Fruit fly (Drosophila melanogaster) whole organism, embryonic: ENCODE data around the gene ssp3.

ENCODE experiments used
- Antp ChIP-seq: fragments of 200-800 bp; sonication (Bioruptor generic); optimal IDR thresholded peaks from 3 replicates; lab custom pipeline; 2016; ENCODE audit warnings: missing biosample characterization, missing genetic modification characterization
- Atf3 ChIP-seq: fragments of 200-800 bp; sonication (Bioruptor generic); optimal IDR thresholded peaks from 3 replicates; lab custom pipeline; 2016; ENCODE audit warnings: missing biosample characterization, missing genetic modification characterization
- Awh ChIP-seq: fragments of 200-800 bp; sonication (Bioruptor generic); IDR thresholded peaks from 2 replicates; pipeline ENCODE4, ENCODE4 v1.3.6; 2022; ENCODE audit warnings: missing biosample characterization, missing genetic modification characterization
- BEAF-32 ChIP-seq: fragments of 200-800 bp; sonication (Bioruptor generic); optimal IDR thresholded peaks from 3 replicates; lab custom pipeline; 2017; ENCODE audit warnings: missing biosample characterization, missing genetic modification characterization, mild to moderate bottlenecking, moderate library complexity, missing genetic modification reagents
- Bdp1 ChIP-seq: fragments of 200-800 bp; sonication (Bioruptor generic); optimal IDR thresholded peaks from 3 replicates; lab custom pipeline; 2016; ENCODE audit warnings: missing biosample characterization, missing genetic modification characterization
- Bgb ChIP-seq: fragments of 200-800 bp; sonication (Bioruptor generic); IDR thresholded peaks from 2 replicates; pipeline ENCODE4 v1.3.6; 2022; ENCODE audit warnings: missing biosample characterization, missing genetic modification characterization; ENCODE audit not compliant: partially characterized antibody
- CG10274 ChIP-seq: fragments of 200-800 bp; sonication (Bioruptor generic); optimal IDR thresholded peaks from 3 replicates; lab custom pipeline; 2017; ENCODE audit warnings: missing biosample characterization, mild to moderate bottlenecking, missing genetic modification characterization
- CG10321 ChIP-seq: fragments of 200-800 bp; sonication (Bioruptor generic); IDR thresholded peaks from 2 replicates; pipeline ENCODE4 v1.3.6; 2022; ENCODE audit warnings: missing biosample characterization, missing genetic modification characterization
- CG10366 ChIP-seq: fragments of 200-800 bp; sonication (Bioruptor generic); IDR thresholded peaks from 2 replicates; pipeline ENCODE4 v1.3.6; 2022; ENCODE audit warnings: missing biosample characterization, missing genetic modification characterization
- CG10462 ChIP-seq: fragments of 200-800 bp; sonication (Bioruptor generic); optimal IDR thresholded peaks from 2 replicates; lab custom pipeline; 2016; ENCODE audit warnings: missing biosample characterization, missing genetic modification characterization
- CG12104 ChIP-seq: fragments of 200-800 bp; sonication (Bioruptor generic); optimal IDR thresholded peaks from 3 replicates; lab custom pipeline; 2016; ENCODE audit warnings: missing biosample characterization, missing genetic modification characterization
- CG13287 ChIP-seq: fragments of 200-800 bp; sonication (Bioruptor generic); IDR thresholded peaks from 2 replicates; pipeline ENCODE4 v1.3.6; 2022; ENCODE audit warnings: missing biosample characterization, missing genetic modification characterization; ENCODE audit not compliant: partially characterized antibody
- CG13894 ChIP-seq: fragments of 200-800 bp; sonication (Bioruptor generic); optimal IDR thresholded peaks from 3 replicates; lab custom pipeline; 2018; ENCODE audit warnings: missing biosample characterization, mild to moderate bottlenecking, missing genetic modification characterization, moderate library complexity
- CG14050 ChIP-seq: fragments of 200-800 bp; sonication (Bioruptor generic); IDR thresholded peaks from 3 replicates; pipeline ENCODE4 v1.3.6; 2022; ENCODE audit warnings: missing biosample characterization, missing genetic modification characterization
- CG15011 ChIP-seq: fragments of 200-800 bp; sonication (Bioruptor generic); optimal IDR thresholded peaks from 3 replicates; lab custom pipeline; 2018; ENCODE audit warnings: missing biosample characterization, mild to moderate bottlenecking, missing genetic modification characterization
- CG1529 ChIP-seq: fragments of 200-800 bp; sonication (Bioruptor generic); optimal IDR thresholded peaks from 3 replicates; lab custom pipeline; 2018; ENCODE audit warnings: missing biosample characterization, missing genetic modification characterization
- CG1603 ChIP-seq: fragments of 200-800 bp; sonication (Bioruptor generic); optimal IDR thresholded peaks from 2 replicates; lab custom pipeline; 2019; ENCODE audit warnings: missing biosample characterization, mild to moderate bottlenecking, missing genetic modification characterization, moderate library complexity
- CG16813 ChIP-seq: fragments of 200-800 bp; sonication (Bioruptor generic); IDR thresholded peaks from 3 replicates; pipeline ENCODE4 v1.3.6; 2022; ENCODE audit warnings: missing biosample characterization, missing genetic modification characterization; ENCODE audit not compliant: partially characterized antibody
- CG17361 ChIP-seq: fragments of 200-800 bp; sonication (Bioruptor generic); IDR thresholded peaks from 3 replicates; pipeline ENCODE4 v1.3.6; 2022; ENCODE audit warnings: missing biosample characterization, missing genetic modification characterization
- CG2199 ChIP-seq: fragments of 200-800 bp; sonication (Bioruptor generic); IDR thresholded peaks from 3 replicates; pipeline ENCODE4 v1.3.6; 2022; ENCODE audit warnings: missing biosample characterization, missing genetic modification characterization
- CG2678 ChIP-seq: fragments of 200-800 bp; sonication (Bioruptor generic); optimal IDR thresholded peaks from 3 replicates; lab custom pipeline; 2019; ENCODE audit warnings: missing biosample characterization, mild to moderate bottlenecking, missing genetic modification characterization, moderate library complexity
- CG30403 ChIP-seq: fragments of 200-800 bp; sonication (Bioruptor generic); optimal IDR thresholded peaks from 3 replicates; lab custom pipeline; 2016; ENCODE audit warnings: missing biosample characterization, missing genetic modification characterization
- CG31441 ChIP-seq: fragments of 200-800 bp; sonication (Bioruptor generic); IDR thresholded peaks from 2 replicates; pipeline ENCODE4 v1.3.6; 2022; ENCODE audit warnings: missing biosample characterization, missing genetic modification characterization
- CG43689 ChIP-seq: fragments of 200-800 bp; sonication (Bioruptor generic); IDR thresholded peaks from 2 replicates; pipeline ENCODE4 v1.3.6; 2022; ENCODE audit warnings: missing biosample characterization, missing genetic modification characterization
- CG8478 ChIP-seq: fragments of >200 bp; optimal IDR thresholded peaks from 2 replicates; lab custom pipeline; 2018
- Camta ChIP-seq: fragments of 200-800 bp; sonication (Bioruptor generic); optimal IDR thresholded peaks from 2 replicates; lab custom pipeline; 2016; ENCODE audit warnings: missing biosample characterization, missing genetic modification characterization
- D19A ChIP-seq: fragments of 200-800 bp; optimal IDR thresholded peaks from 3 replicates; lab custom pipeline; 2019; ENCODE audit warnings: missing biosample characterization, mild to moderate bottlenecking, missing genetic modification characterization, moderate library complexity
- Drgx ChIP-seq: fragments of 200-800 bp; sonication (Bioruptor generic); IDR thresholded peaks from 2 replicates; pipeline ENCODE4 v1.3.6; 2022; ENCODE audit warnings: missing biosample characterization, missing genetic modification characterization
- Fer1 ChIP-seq: fragments of 200-800 bp; sonication (Bioruptor generic); optimal IDR thresholded peaks from 2 replicates; lab custom pipeline; 2017; ENCODE audit warnings: missing biosample characterization, mild to moderate bottlenecking, missing genetic modification characterization
- Hr39 ChIP-seq: fragments of >200 bp; optimal IDR thresholded peaks from 2 replicates; lab custom pipeline; 2017
- Jarid2 ChIP-seq: fragments of 200-800 bp; sonication (Bioruptor generic); optimal IDR thresholded peaks from 3 replicates; lab custom pipeline; 2017; ENCODE audit warnings: mild to moderate bottlenecking, missing biosample characterization, missing genetic modification reagents, missing genetic modification characterization
- MTF-1 ChIP-seq: fragments of 200-800 bp; sonication (Bioruptor generic); optimal IDR thresholded peaks from 2 replicates; lab custom pipeline; 2018; ENCODE audit warnings: missing biosample characterization, mild to moderate bottlenecking, missing genetic modification characterization, borderline replicate concordance
- Myb ChIP-seq: fragments of 200-800 bp; sonication (Bioruptor generic); optimal IDR thresholded peaks from 2 replicates; lab custom pipeline; 2016; ENCODE audit warnings: missing biosample characterization, missing genetic modification characterization
- Nf-YA ChIP-seq: fragments of 200-800 bp; sonication (Bioruptor generic); IDR thresholded peaks from 2 replicates; pipeline ENCODE4 v1.3.6; 2022; ENCODE audit warnings: missing biosample characterization, missing genetic modification characterization
- NfI ChIP-seq: fragments of 200-800 bp; sonication (Bioruptor generic); optimal IDR thresholded peaks from 3 replicates; lab custom pipeline; 2018; ENCODE audit warnings: missing biosample characterization, mild to moderate bottlenecking, missing genetic modification characterization, moderate library complexity
- Oaz ChIP-seq: fragments of 200-800 bp; sonication (Bioruptor generic); IDR thresholded peaks from 2 replicates; pipeline ENCODE4 v1.3.6; 2022; ENCODE audit warnings: missing biosample characterization, missing genetic modification characterization
- Scr ChIP-seq: fragments of 200-800 bp; sonication (Bioruptor generic); IDR thresholded peaks from 2 replicates; pipeline ENCODE4 v1.3.6; 2022; ENCODE audit warnings: missing biosample characterization, missing genetic modification characterization; ENCODE audit not compliant: partially characterized antibody
- Stat92E ChIP-seq, 3 experiments: fragments of >200 bp in 2 of 3; fragments of 200-800 bp in 1 of 3; sonication (Bioruptor generic) in 1 of 3; optimal IDR thresholded peaks; 2 replicates each; lab custom pipeline; 2017 to 2019; ENCODE audit warnings: missing biosample characterization in 3 of 3, missing genetic modification characterization in 3 of 3, mild to moderate bottlenecking in 1 of 3, moderate library complexity in 1 of 3
- TFAM ChIP-seq: fragments of 200-800 bp; sonication (Bioruptor generic); optimal IDR thresholded peaks from 2 replicates; lab custom pipeline; 2017; ENCODE audit warnings: missing biosample characterization, missing genetic modification characterization, inconsistent platforms
- ara ChIP-seq: fragments of 200-800 bp; sonication (Bioruptor generic); IDR thresholded peaks from 2 replicates; pipeline ENCODE4 v1.3.6; 2022; ENCODE audit warnings: missing biosample characterization, missing genetic modification characterization
- chif ChIP-seq, 2 experiments: fragments of 200-800 bp; sonication (Bioruptor generic); optimal IDR thresholded peaks; 3 replicates each; lab custom pipeline; 2016; ENCODE audit warnings: missing biosample characterization in 2 of 2, missing genetic modification characterization in 2 of 2
- esg ChIP-seq: fragments of 200-800 bp; sonication (Bioruptor generic); conservative IDR thresholded peaks from 2 replicates; pipeline ENCODE4 v1.3.6; 2022; ENCODE audit warnings: missing biosample characterization, missing genetic modification characterization
- ham ChIP-seq: fragments of 200-800 bp; sonication (Bioruptor generic); IDR thresholded peaks from 2 replicates; pipeline ENCODE4 v1.3.6; 2022; ENCODE audit warnings: missing biosample characterization, missing genetic modification characterization
- jigr1 ChIP-seq: fragments of 200-800 bp; sonication (Bioruptor generic); IDR thresholded peaks from 3 replicates; pipeline ENCODE4 v1.3.6; 2022; ENCODE audit warnings: missing biosample characterization, missing genetic modification characterization
- kni ChIP-seq: fragments of 200-800 bp; sonication (Bioruptor generic); optimal IDR thresholded peaks from 3 replicates; lab custom pipeline; 2017; ENCODE audit warnings: mild to moderate bottlenecking, missing biosample characterization, missing genetic modification reagents, missing genetic modification characterization
- p53 ChIP-seq: fragments of 200-800 bp; sonication (Bioruptor generic); optimal IDR thresholded peaks from 2 replicates; lab custom pipeline; 2016; ENCODE audit warnings: missing biosample characterization, missing genetic modification characterization
- run ChIP-seq: fragments of 200-800 bp; sonication (Bioruptor generic); optimal IDR thresholded peaks from 3 replicates; lab custom pipeline; 2018; ENCODE audit warnings: missing biosample characterization, mild to moderate bottlenecking, missing genetic modification characterization
- sens ChIP-seq: fragments of 200-800 bp; sonication (Bioruptor generic); peaks from one replicate; lab custom pipeline; 2016; ENCODE audit warnings: missing biosample characterization, missing genetic modification characterization
- sens-2 ChIP-seq: fragments of 200-800 bp; sonication (Bioruptor generic); IDR thresholded peaks from 2 replicates; pipeline ENCODE4 v1.3.6; 2022; ENCODE audit warnings: missing biosample characterization, missing genetic modification characterization
- ssp ChIP-seq: fragments of 200-800 bp; sonication (Bioruptor generic); IDR thresholded peaks from 2 replicates; pipeline ENCODE4 v1.3.6; 2022; ENCODE audit warnings: missing biosample characterization, missing genetic modification characterization
- stwl ChIP-seq: fragments of 200-800 bp; sonication (Bioruptor generic); optimal IDR thresholded peaks from 3 replicates; lab custom pipeline; 2018; ENCODE audit warnings: missing biosample characterization, mild to moderate bottlenecking, missing genetic modification characterization, moderate library complexity
- tap ChIP-seq: fragments of 200-800 bp; optimal IDR thresholded peaks from 3 replicates; lab custom pipeline; 2019; ENCODE audit warnings: missing biosample characterization, mild to moderate bottlenecking, missing genetic modification characterization, moderate library complexity
- toy ChIP-seq: fragments of 200-800 bp; sonication (Bioruptor generic); IDR thresholded peaks from 2 replicates; pipeline ENCODE4 v1.3.6; 2022; ENCODE audit warnings: missing biosample characterization, missing genetic modification characterization
- z ChIP-seq: fragments of 200-800 bp; sonication (Bioruptor generic); IDR thresholded peaks from 3 replicates; pipeline ENCODE4 v1.3.6; 2022; ENCODE audit warnings: missing biosample characterization, missing genetic modification characterization
- zfh2 ChIP-seq: fragments of 200-800 bp; sonication (Bioruptor generic); optimal IDR thresholded peaks from 2 replicates; lab custom pipeline; 2016; ENCODE audit warnings: missing biosample characterization, missing genetic modification characterization

The ssp3 gene

dm6 chr2L:18899862-18900261, 43.9 kb downstream of the ssp3 start (continued):
- TF ChIP-seq stwl (tag; lab: Kevin White, UChicago) = peak; percentile 25
- peak; percentile 62 for TF ChIP-seq CG1603 (tag; lab: Kevin White, UChicago)
- TF ChIP-seq CG15011 (GFP tag; lab: Kevin White, UChicago) = no peak
- peak; percentile 25 for TF ChIP-seq Antp (GFP tag; lab: Kevin White, UChicago)
- TF ChIP-seq CG31441 (GFP tag; lab: Robert Waterston, UW) = peak; percentile 51; the same call in 1 of the 2 replicates
- no peak for TF ChIP-seq CG10321
- TF ChIP-seq CG13894 (tag; lab: Kevin White, UChicago) = no peak
- TF ChIP-seq CG2678 (tag; lab: Kevin White, UChicago) = peak; percentile 57
- peak; percentile 84 for TF ChIP-seq D19A (tag; lab: Kevin White, UChicago)
- TF ChIP-seq chif (GFP tag; optimal IDR thresholded peaks at IDR 0.05; lab: Kevin White, UChicago) = peak; percentile 36 to 68
- TF ChIP-seq CG10274 (GFP tag; lab: Kevin White, UChicago) = no peak
- TF ChIP-seq CG12104 (GFP tag; lab: Kevin White, UChicago) = no peak
- TF ChIP-seq CG8478 = no peak
- no peak for TF ChIP-seq Drgx
- peak; percentile 93 for TF ChIP-seq sens
- peak; percentile 3 for TF ChIP-seq Jarid2 (GFP tag; lab: Kevin White, UChicago)
- TF ChIP-seq Scr (GFP tag; lab: Robert Waterston, UW) = no peak
- TF ChIP-seq run (tag; lab: Kevin White, UChicago) = no peak
- TF ChIP-seq ham (GFP tag; lab: Robert Waterston, UW) = no peak
- no peak for TF ChIP-seq Nf-YA (GFP tag; lab: Robert Waterston, UW)
- 0 out of 2 replicates have a peak, but pooled peaks have one; percentile 22 for TF ChIP-seq esg (GFP tag; lab: Robert Waterston, UW)
- no peak for TF ChIP-seq Oaz (GFP tag; lab: Robert Waterston, UW)
- TF ChIP-seq tap = peak; percentile 12
- TF ChIP-seq CG10366 = peak; percentile 17; the same call in 1 of the 2 replicates
- TF ChIP-seq zfh2 = no peak
- TF ChIP-seq z (GFP tag; lab: Robert Waterston, UW) = no peak
- no peak for TF ChIP-seq CG43689 (GFP tag; lab: Robert Waterston, UW)
- TF ChIP-seq Stat92E (GFP tag; optimal IDR thresholded peaks at IDR 0.05; lab: Kevin White, UChicago) = no peak
- TF ChIP-seq CG1529 (GFP tag; lab: Kevin White, UChicago) = no peak
- peak; percentile 40 for TF ChIP-seq CG17361 (GFP tag; lab: Robert Waterston, UW)
- peak; percentile 7 for TF ChIP-seq Atf3
- TF ChIP-seq CG14050 = no peak
- TF ChIP-seq Camta (GFP tag; lab: Kevin White, UChicago) = peak; percentile 31
- no peak for TF ChIP-seq Fer1 (GFP tag; lab: Kevin White, UChicago)
- no peak for TF ChIP-seq Hr39 (lab: Kevin White, UChicago)
- no peak for TF ChIP-seq jigr1 (GFP tag; lab: Robert Waterston, UW)
- no peak for TF ChIP-seq CG13287
- no peak for TF ChIP-seq p53
- peak; percentile 12 for TF ChIP-seq NfI (GFP tag; lab: Kevin White, UChicago)
- no peak for TF ChIP-seq CG2199
- no peak for TF ChIP-seq ssp (GFP tag; lab: Robert Waterston, UW)

- TF ChIP-seq ara (GFP tag; lab: Robert Waterston, UW) = peak; percentile 82
- no peak for TF ChIP-seq Myb (GFP tag; lab: Kevin White, UChicago)
- peak; percentile 70 for TF ChIP-seq sens-2 (GFP tag; lab: Robert Waterston, UW)
- no peak for TF ChIP-seq Awh
- no peak for TF ChIP-seq kni (GFP tag; lab: Kevin White, UChicago)
- TF ChIP-seq toy = no peak
- TF ChIP-seq CG30403 (GFP tag; lab: Kevin White, UChicago) = peak; percentile 52
- TF ChIP-seq CG16813 (GFP tag; lab: Robert Waterston, UW) = no peak
- peak; percentile 50 for TF ChIP-seq Bdp1
- peak; percentile 64 for TF ChIP-seq TFAM (GFP tag; lab: Kevin White, UChicago)
- TF ChIP-seq Bgb (GFP tag; lab: Robert Waterston, UW) = no peak
- no peak for TF ChIP-seq BEAF-32 (GFP tag; lab: Kevin White, UChicago)
- TF ChIP-seq MTF-1 (GFP tag; lab: Kevin White, UChicago) = peak; percentile 9
- TF ChIP-seq CG10462 (GFP tag; lab: Kevin White, UChicago) = peak; percentile 26
These were observed 44.5 kb downstream of the ssp3 start for dm6 chr2L:18899254-18899653.
